Worm (Caenorhabditis elegans): ENCODE results near the gene srj-13.

- TF ChIP-seq zag-1 (tag; optimal IDR thresholded peaks at IDR 0.05) (no peak), jun-1 (tag; optimal IDR thresholded peaks at IDR 0.05) (no peak), ztf-11 (tag; optimal IDR thresholded peaks at IDR 0.05) (no peak), vab-7 (GFP tag; IDR thresholded peaks at IDR 0.05) (no peak), dmd-6 (GFP tag; IDR thresholded peaks at IDR 0.05) (no peak), ama-1 (optimal IDR thresholded peaks at IDR 0.05) (no peak), pqm-1 (tag; optimal IDR thresholded peaks at IDR 0.05) (no peak), hlh-11 (tag; optimal IDR thresholded peaks at IDR 0.05) (no peak)
Measured at ce11 chrV:7374090-7374489, 28.4 kb upstream of the srj-13 start, which contains the start of gene srx-56.

Data from whole organism, L4 larva.